Worm (Caenorhabditis elegans): ENCODE results near the gene mesp-1.

- TF ChIP-seq nhr-237 (tag; optimal IDR thresholded peaks at IDR 0.05) (no peak), snpc-4 (tag; optimal IDR thresholded peaks at IDR 0.05) (no peak), elt-3 (tag; optimal IDR thresholded peaks at IDR 0.05) (no peak), fkh-10 (GFP tag; optimal IDR thresholded peaks at IDR 0.05) (no peak), nhr-90 (tag; optimal IDR thresholded peaks at IDR 0.05; ENCODE audit: poor library complexity) (no peak), ceh-8 (GFP tag; optimal IDR thresholded peaks at IDR 0.05) (no peak), egl-27 (tag; optimal IDR thresholded peaks at IDR 0.05) (no peak)
Observed at ce11 chrIV:8476880-8477279, 22.2 kb upstream of the mesp-1 start, which contains the start of gene spp-10.

Measured in whole organism, L1 larva.